Fruit fly (Drosophila melanogaster) whole organism, embryonic: ENCODE data around the gene Fer3HCH.

ENCODE experiments used
- Ada2b ChIP-seq: fragments of 200-800 bp; sonication (Bioruptor generic); IDR thresholded peaks from 2 replicates; pipeline ENCODE4 v1.3.6; 2022; ENCODE audit warnings: missing biosample characterization, missing genetic modification characterization
- BEAF-32 ChIP-seq: fragments of 200-800 bp; sonication (Bioruptor generic); optimal IDR thresholded peaks from 3 replicates; lab custom pipeline; 2017; ENCODE audit warnings: missing biosample characterization, missing genetic modification characterization, mild to moderate bottlenecking, moderate library complexity, missing genetic modification reagents
- CG1024 ChIP-seq: fragments of 200-800 bp; sonication (Bioruptor generic); IDR thresholded peaks from 2 replicates; pipeline ENCODE4 v1.3.6; 2022; ENCODE audit warnings: missing biosample characterization, missing genetic modification characterization
- CG10321 ChIP-seq: fragments of 200-800 bp; sonication (Bioruptor generic); IDR thresholded peaks from 2 replicates; pipeline ENCODE4 v1.3.6; 2022; ENCODE audit warnings: missing biosample characterization, missing genetic modification characterization
- CG10431 ChIP-seq: fragments of 200-800 bp; sonication (Bioruptor generic); optimal IDR thresholded peaks from 3 replicates; lab custom pipeline; 2018; ENCODE audit warnings: missing biosample characterization, mild to moderate bottlenecking, missing genetic modification characterization
- CG12744 ChIP-seq: fragments of 200-800 bp; sonication (Bioruptor generic); optimal IDR thresholded peaks from 2 replicates; lab custom pipeline; 2016; ENCODE audit warnings: missing biosample characterization, missing genetic modification characterization
- CG13424 ChIP-seq: fragments of 200-800 bp; sonication (Bioruptor generic); optimal IDR thresholded peaks from 2 replicates; lab custom pipeline; 2019; ENCODE audit warnings: missing biosample characterization, mild to moderate bottlenecking, missing genetic modification characterization, moderate library complexity
- CG14014 ChIP-seq: fragments of 200-800 bp; sonication (Bioruptor generic); IDR thresholded peaks from 2 replicates; pipeline ENCODE4 v1.3.6; 2022; ENCODE audit warnings: missing biosample characterization, missing genetic modification characterization
- CG15011 ChIP-seq: fragments of 200-800 bp; sonication (Bioruptor generic); optimal IDR thresholded peaks from 3 replicates; lab custom pipeline; 2018; ENCODE audit warnings: missing biosample characterization, mild to moderate bottlenecking, missing genetic modification characterization
- CG15073 ChIP-seq: fragments of 200-800 bp; sonication (Bioruptor generic); optimal IDR thresholded peaks from 2 replicates; lab custom pipeline; 2016; ENCODE audit warnings: missing biosample characterization, missing genetic modification characterization
- CG15601 ChIP-seq: fragments of 200-800 bp; sonication (Bioruptor generic); optimal IDR thresholded peaks from 3 replicates; lab custom pipeline; 2019; ENCODE audit warnings: missing biosample characterization, mild to moderate bottlenecking, missing genetic modification characterization, moderate library complexity
- CG17361 ChIP-seq: fragments of 200-800 bp; sonication (Bioruptor generic); IDR thresholded peaks from 3 replicates; pipeline ENCODE4 v1.3.6; 2022; ENCODE audit warnings: missing biosample characterization, missing genetic modification characterization
- CG2678 ChIP-seq: fragments of 200-800 bp; sonication (Bioruptor generic); optimal IDR thresholded peaks from 3 replicates; lab custom pipeline; 2019; ENCODE audit warnings: missing biosample characterization, mild to moderate bottlenecking, missing genetic modification characterization, moderate library complexity
- CG3407 ChIP-seq: fragments of 200-800 bp; sonication (Bioruptor generic); optimal IDR thresholded peaks from 2 replicates; lab custom pipeline; 2018; ENCODE audit warnings: missing biosample characterization, mild to moderate bottlenecking, missing genetic modification characterization
- CG4707 ChIP-seq: fragments of 200-800 bp; sonication (Bioruptor generic); optimal IDR thresholded peaks from 2 replicates; lab custom pipeline; 2018; ENCODE audit warnings: missing biosample characterization, mild to moderate bottlenecking, missing genetic modification characterization, moderate library complexity
- CG5180 ChIP-seq: fragments of 200-800 bp; sonication (Bioruptor generic); optimal IDR thresholded peaks from 3 replicates; lab custom pipeline; 2017; ENCODE audit warnings: missing biosample characterization, missing genetic modification characterization, mild to moderate bottlenecking, moderate library complexity, missing genetic modification reagents
- CG6791 ChIP-seq: fragments of 200-800 bp; sonication (Bioruptor generic); IDR thresholded peaks from 3 replicates; pipeline ENCODE4 v1.3.6; 2022; ENCODE audit warnings: missing biosample characterization, missing genetic modification characterization; ENCODE audit not compliant: partially characterized antibody
- CG7963 ChIP-seq: fragments of 200-800 bp; sonication (Bioruptor generic); IDR thresholded peaks from 3 replicates; pipeline ENCODE4 v1.3.6; 2022; ENCODE audit warnings: missing biosample characterization, missing genetic modification characterization; ENCODE audit not compliant: partially characterized antibody
- CG7987 ChIP-seq: fragments of 200-800 bp; sonication (Bioruptor generic); optimal IDR thresholded peaks from 2 replicates; lab custom pipeline; 2018; ENCODE audit warnings: missing biosample characterization, mild to moderate bottlenecking, missing genetic modification characterization, moderate library complexity
- CG8359 ChIP-seq: fragments of 200-800 bp; sonication (Bioruptor generic); optimal IDR thresholded peaks from 2 replicates; lab custom pipeline; 2017; ENCODE audit warnings: missing biosample characterization, mild to moderate bottlenecking, missing genetic modification characterization, borderline replicate concordance
- CG8765 ChIP-seq: fragments of 200-800 bp; sonication (Bioruptor generic); IDR thresholded peaks from 2 replicates; pipeline ENCODE4 v1.3.6; 2022; ENCODE audit warnings: missing biosample characterization, missing genetic modification characterization
- CoRest ChIP-seq: fragments of 200-800 bp; sonication (Bioruptor generic); optimal IDR thresholded peaks from 3 replicates; lab custom pipeline; 2018; ENCODE audit warnings: missing biosample characterization, mild to moderate bottlenecking, missing genetic modification characterization, moderate library complexity
- Eip74EF ChIP-seq, 2 experiments: fragments of 200-800 bp in 1 of 2; fragments of >200 bp in 1 of 2; sonication (Bioruptor generic) in 1 of 2; optimal IDR thresholded peaks; 2 replicates each; lab custom pipeline; 2017 to 2019; ENCODE audit warnings: missing biosample characterization in 2 of 2, missing genetic modification characterization in 2 of 2, mild to moderate bottlenecking in 1 of 2, moderate library complexity in 1 of 2
- Fer3 ChIP-seq: fragments of 200-800 bp; sonication (Bioruptor generic); optimal IDR thresholded peaks from 2 replicates; lab custom pipeline; 2018; ENCODE audit warnings: missing biosample characterization, mild to moderate bottlenecking, missing genetic modification characterization, moderate library complexity
- HmgZ ChIP-seq: fragments of 200-800 bp; sonication (Bioruptor generic); optimal IDR thresholded peaks from 2 replicates; lab custom pipeline; 2018; ENCODE audit warnings: missing biosample characterization, mild to moderate bottlenecking, missing genetic modification characterization
- Lhr ChIP-seq: fragments of 200-800 bp; sonication (Bioruptor generic); optimal IDR thresholded peaks from 3 replicates; lab custom pipeline; 2017; ENCODE audit warnings: mild to moderate bottlenecking, missing biosample characterization, missing genetic modification reagents, missing genetic modification characterization
- NK7.1 ChIP-seq: fragments of 200-800 bp; sonication (Bioruptor generic); optimal IDR thresholded peaks from 3 replicates; lab custom pipeline; 2016; ENCODE audit warnings: missing biosample characterization, missing genetic modification characterization
- Neu2 ChIP-seq: fragments of 200-800 bp; sonication (Bioruptor generic); optimal IDR thresholded peaks from 3 replicates; lab custom pipeline; 2016; ENCODE audit warnings: missing biosample characterization, missing genetic modification characterization, borderline replicate concordance
- NfI ChIP-seq: fragments of 200-800 bp; sonication (Bioruptor generic); optimal IDR thresholded peaks from 3 replicates; lab custom pipeline; 2018; ENCODE audit warnings: missing biosample characterization, mild to moderate bottlenecking, missing genetic modification characterization, moderate library complexity
- Poxn ChIP-seq: fragments of 200-800 bp; sonication (Bioruptor generic); IDR thresholded peaks from 2 replicates; pipeline ENCODE4 v1.3.6; 2022; ENCODE audit warnings: missing biosample characterization, missing genetic modification characterization
- Rfx ChIP-seq: fragments of 200-800 bp; sonication (Bioruptor generic); IDR thresholded peaks from 2 replicates; pipeline ENCODE4 v1.3.6; 2022; ENCODE audit warnings: missing biosample characterization, missing genetic modification characterization
- amos ChIP-seq: fragments of 200-800 bp; sonication (Bioruptor generic); IDR thresholded peaks from 2 replicates; pipeline ENCODE4 v1.3.6; 2022; ENCODE audit warnings: missing biosample characterization, missing genetic modification characterization; ENCODE audit not compliant: partially characterized antibody
- bowl ChIP-seq: fragments of 200-800 bp; sonication (Bioruptor generic); IDR thresholded peaks from 2 replicates; pipeline ENCODE4 v1.3.6; 2022; ENCODE audit warnings: missing biosample characterization, missing genetic modification characterization
- br ChIP-seq: fragments of >200 bp; optimal IDR thresholded peaks from 2 replicates; lab custom pipeline; 2017
- caup ChIP-seq: fragments of 200-800 bp; sonication (Bioruptor generic); optimal IDR thresholded peaks from 3 replicates; lab custom pipeline; 2017; ENCODE audit warnings: missing biosample characterization, mild to moderate bottlenecking, missing genetic modification characterization, moderate library complexity; ENCODE audit not compliant: severe bottlenecking
- crp ChIP-seq, 2 experiments: fragments of 200-800 bp; sonication (Bioruptor generic); optimal IDR thresholded peaks; 2 replicates in 1 of 2; 3 replicates in 1 of 2; lab custom pipeline; 2017; ENCODE audit warnings: missing biosample characterization in 2 of 2, missing genetic modification characterization in 2 of 2, mild to moderate bottlenecking in 1 of 2, moderate library complexity in 1 of 2
- emc ChIP-seq: fragments of 200-800 bp; sonication (Bioruptor generic); optimal IDR thresholded peaks from 2 replicates; lab custom pipeline; 2016; ENCODE audit warnings: missing biosample characterization, missing genetic modification characterization
- ewg ChIP-seq: fragments of 200-800 bp; sonication (Bioruptor generic); optimal IDR thresholded peaks from 3 replicates; lab custom pipeline; 2017; ENCODE audit warnings: mild to moderate bottlenecking, missing biosample characterization, missing genetic modification reagents, missing genetic modification characterization
- hkb ChIP-seq, 2 experiments: fragments of 200-800 bp in 1 of 2; fragments of >200 bp in 1 of 2; sonication (Bioruptor generic) in 1 of 2; IDR thresholded peaks in 1 of 2; optimal IDR thresholded peaks in 1 of 2; 2 replicates each; pipeline versions ENCODE4 v1.3.6 to Lab custom; 2017 to 2022; ENCODE audit warnings: missing biosample characterization in 1 of 2, missing genetic modification characterization in 1 of 2
- pan ChIP-seq, 4 experiments: fragments of >200 bp in 3 of 4; fragments of 200-800 bp in 1 of 4; sonication (Bioruptor generic) in 1 of 4; optimal IDR thresholded peaks in 3 of 4; IDR thresholded peaks in 1 of 4; 2 replicates each; pipeline versions ENCODE4 v1.3.6 to Lab custom; 2017 to 2022; ENCODE audit warnings: missing biosample characterization in 2 of 4, missing genetic modification characterization in 2 of 4, mixed read lengths in 1 of 4
- pho ChIP-seq: fragments of 200-800 bp; sonication (Bioruptor generic); optimal IDR thresholded peaks from 2 replicates; lab custom pipeline; 2016; ENCODE audit warnings: missing biosample characterization, missing genetic modification characterization
- repo ChIP-seq: fragments of 200-800 bp; sonication (Bioruptor generic); optimal IDR thresholded peaks from 2 replicates; lab custom pipeline; 2016; ENCODE audit warnings: missing biosample characterization, missing genetic modification characterization
- run ChIP-seq: fragments of 200-800 bp; sonication (Bioruptor generic); optimal IDR thresholded peaks from 3 replicates; lab custom pipeline; 2018; ENCODE audit warnings: missing biosample characterization, mild to moderate bottlenecking, missing genetic modification characterization
- seq ChIP-seq: fragments of 200-800 bp; sonication (Bioruptor generic); IDR thresholded peaks from 2 replicates; pipeline ENCODE4 v1.3.6; 2022; ENCODE audit warnings: missing biosample characterization, missing genetic modification characterization
- sima ChIP-seq: fragments of 200-800 bp; sonication (Bioruptor generic); optimal IDR thresholded peaks from 2 replicates; lab custom pipeline; 2016; ENCODE audit warnings: missing biosample characterization, missing genetic modification characterization
- slbo ChIP-seq: fragments of 200-800 bp; sonication (Bioruptor generic); IDR thresholded peaks from 2 replicates; pipeline ENCODE4 v1.3.6; 2022; ENCODE audit warnings: missing biosample characterization, missing genetic modification characterization
- slp2 ChIP-seq: fragments of 200-800 bp; sonication (Bioruptor generic); optimal IDR thresholded peaks from 2 replicates; lab custom pipeline; 2016; ENCODE audit warnings: missing biosample characterization, missing genetic modification characterization
- trem ChIP-seq: fragments of 200-800 bp; optimal IDR thresholded peaks from 3 replicates; lab custom pipeline; 2019; ENCODE audit warnings: missing biosample characterization, mild to moderate bottlenecking, missing genetic modification characterization, moderate library complexity
- usp ChIP-seq: fragments of >200 bp; optimal IDR thresholded peaks from 2 replicates; lab custom pipeline; 2017; ENCODE audit warnings: missing biosample characterization, missing genetic modification characterization

Fer3HCH gene

dm6 chrX:13135702-13136101 is 27.7 kb upstream of the Fer3HCH start (continued):
- TF ChIP-seq Poxn (GFP tag; lab: Robert Waterston, UW) (no peak), pan (optimal IDR thresholded peaks at IDR 0.05; lab: Kevin White, UChicago) (no peak), pan (GFP tag; optimal IDR thresholded peaks at IDR 0.05 in 1 of 2, IDR thresholded peaks at IDR 0.05 in 1 of 2) (peak in 1 of 2 experiments; percentile 43), Lhr (GFP tag; lab: Kevin White, UChicago) (no peak), slp2 (GFP tag; lab: Kevin White, UChicago) (no peak), HmgZ (tag; lab: Kevin White, UChicago) (no peak), CG6791 (GFP tag; lab: Robert Waterston, UW) (no peak), Neu2 (GFP tag; lab: Kevin White, UChicago) (no peak), CG17361 (GFP tag; lab: Robert Waterston, UW) (peak; percentile 64), trem (tag; lab: Kevin White, UChicago) (no peak), CG5180 (GFP tag; lab: Kevin White, UChicago) (peak; percentile 50), CoRest (peak; percentile 59), repo (GFP tag; lab: Kevin White, UChicago) (no peak), run (tag; lab: Kevin White, UChicago) (peak; percentile 57), CG13424 (peak; percentile 64), CG15601 (tag; lab: Kevin White, UChicago) (no peak), pho (GFP tag; lab: Kevin White, UChicago) (peak; percentile 2), caup (GFP tag; lab: Kevin White, UChicago) (peak; percentile 20), CG8359 (peak; percentile 37), seq (0 out of 2 replicates have a peak, but pooled peaks have one; percentile 33), CG12744 (GFP tag; lab: Kevin White, UChicago) (peak; percentile 17), Ada2b (GFP tag; lab: Robert Waterston, UW) (peak; percentile 65), CG7987 (GFP tag; lab: Kevin White, UChicago) (no peak), Fer3 (tag; lab: Kevin White, UChicago) (peak; percentile 45), bowl (GFP tag; lab: Robert Waterston, UW) (no peak), slbo (GFP tag; lab: Robert Waterston, UW) (peak; percentile 68), CG14014 (GFP tag; lab: Robert Waterston, UW) (peak; percentile 25; the same call in 1 of the 2 replicates), CG10321 (GFP tag; lab: Robert Waterston, UW) (no peak), CG3407 (GFP tag; lab: Kevin White, UChicago) (peak; percentile 53), NfI (GFP tag; lab: Kevin White, UChicago) (peak; percentile 54), sima (GFP tag; lab: Kevin White, UChicago) (no peak), amos (GFP tag; lab: Robert Waterston, UW) (no peak), crp (GFP tag; optimal IDR thresholded peaks at IDR 0.05; lab: Kevin White, UChicago) (no peak), CG8765 (GFP tag; lab: Robert Waterston, UW) (no peak), CG7963 (no peak), usp (no peak), NK7.1 (no peak), CG2678 (tag; lab: Kevin White, UChicago) (peak; percentile 61), br (no peak), BEAF-32 (GFP tag; lab: Kevin White, UChicago) (no peak), CG4707 (GFP tag; lab: Kevin White, UChicago) (peak; percentile 37), ewg (GFP tag; lab: Kevin White, UChicago) (peak; percentile 34), Eip74EF (GFP tag; optimal IDR thresholded peaks at IDR 0.05; lab: Kevin White, UChicago) (peak in 1 of 2 experiments; percentile 2), Rfx (GFP tag; lab: Robert Waterston, UW) (peak; percentile 41; the same call in 1 of the 2 replicates), CG1024 (GFP tag; lab: Robert Waterston, UW) (0 out of 2 replicates have a peak, but pooled peaks have one; percentile 30), hkb (optimal IDR thresholded peaks at IDR 0.05; lab: Kevin White, UChicago) (no peak), hkb (GFP tag; IDR thresholded peaks at IDR 0.05; lab: Robert Waterston, UW) (peak; percentile 68), CG15073 (GFP tag; lab: Kevin White, UChicago) (no peak), emc (GFP tag; lab: Kevin White, UChicago) (no peak), CG10431 (GFP tag; lab: Kevin White, UChicago) (no peak), CG15011 (peak; percentile 20)
